Worm (Caenorhabditis elegans) whole organism, midembryonic: Measurements from ENCODE around the gene sss-1.

Experiments
- T22C8.4 ChIP-seq: fragments of 200-800 bp; sonication (Bioruptor generic); IDR thresholded peaks from 2 replicates; pipeline ENCODE4 v1.3.6; 2022; ENCODE audit warnings: missing genetic modification characterization, missing compliant biosample characterization
- cog-1 ChIP-seq: sonication (generic microtip); optimal IDR thresholded peaks from 2 replicates; lab custom pipeline; 2016; ENCODE audit warnings: missing genetic modification characterization, missing compliant biosample characterization
- flt-1 ChIP-seq: fragments of 200-800 bp; sonication (Bioruptor generic); IDR thresholded peaks from 2 replicates; pipeline ENCODE4 v1.3.6; 2022; ENCODE audit warnings: missing genetic modification characterization, missing compliant biosample characterization
- klf-2 ChIP-seq: fragments of 200-800 bp; sonication (Bioruptor generic); conservative IDR thresholded peaks from 2 replicates; pipeline ENCODE4 v1.3.6; 2022; ENCODE audit warnings: missing genetic modification reagents, missing genetic modification characterization, missing compliant biosample characterization
- med-1 ChIP-seq: sonication (generic microtip); optimal IDR thresholded peaks from 2 replicates; lab custom pipeline; 2017; ENCODE audit warnings: missing genetic modification characterization, mild to moderate bottlenecking, missing compliant biosample characterization, antibody characterized with exemption, missing genetic modification reagents; ENCODE audit not compliant: insufficient read depth
- ref-1 ChIP-seq: fragments of 200-800 bp; sonication (Bioruptor generic); conservative IDR thresholded peaks from 2 replicates; pipeline ENCODE4 v1.3.6; 2022; ENCODE audit warnings: missing genetic modification reagents, missing genetic modification characterization, missing compliant biosample characterization
- tab-1 ChIP-seq: fragments of 200-800 bp; sonication (Bioruptor generic); IDR thresholded peaks from 2 replicates; pipeline ENCODE4 v1.3.6; 2022; ENCODE audit warnings: missing genetic modification characterization, missing compliant biosample characterization
- ztf-23 ChIP-seq: fragments of 200-800 bp; sonication (Bioruptor generic); IDR thresholded peaks from 2 replicates; pipeline ENCODE4 v1.3.6; 2022; ENCODE audit warnings: missing genetic modification reagents, missing genetic modification characterization, missing compliant biosample characterization
- ztf-29 ChIP-seq: fragments of 200-800 bp; sonication (Bioruptor generic); IDR thresholded peaks from 2 replicates; pipeline ENCODE4 v1.3.6; 2022; ENCODE audit warnings: missing genetic modification reagents, missing genetic modification characterization, missing compliant biosample characterization

ce11 chrIV:9857952-9858488, 35.5 kb downstream of the sss-1 start, which contains the start of gene npp-1:
- TF ChIP-seq med-1, result no peak
- TF ChIP-seq flt-1, result no peak
- no peak for TF ChIP-seq cog-1 (tag; lab: Kevin White, UChicago)
- TF ChIP-seq tab-1 (GFP tag; lab: Robert Waterston, UW), result no peak
- no peak for TF ChIP-seq T22C8.4 (GFP tag; lab: Robert Waterston, UW)
- no peak for TF ChIP-seq ztf-23 (GFP tag; lab: Robert Waterston, UW)
- no peak for TF ChIP-seq klf-2 (GFP tag; lab: Robert Waterston, UW)
- TF ChIP-seq ztf-29, result no peak
- TF ChIP-seq ref-1 (GFP tag; lab: Robert Waterston, UW), result no peak
